Worm (Caenorhabditis elegans): ENCODE results near the gene sra-8.

sra-8 gene

DNA sequence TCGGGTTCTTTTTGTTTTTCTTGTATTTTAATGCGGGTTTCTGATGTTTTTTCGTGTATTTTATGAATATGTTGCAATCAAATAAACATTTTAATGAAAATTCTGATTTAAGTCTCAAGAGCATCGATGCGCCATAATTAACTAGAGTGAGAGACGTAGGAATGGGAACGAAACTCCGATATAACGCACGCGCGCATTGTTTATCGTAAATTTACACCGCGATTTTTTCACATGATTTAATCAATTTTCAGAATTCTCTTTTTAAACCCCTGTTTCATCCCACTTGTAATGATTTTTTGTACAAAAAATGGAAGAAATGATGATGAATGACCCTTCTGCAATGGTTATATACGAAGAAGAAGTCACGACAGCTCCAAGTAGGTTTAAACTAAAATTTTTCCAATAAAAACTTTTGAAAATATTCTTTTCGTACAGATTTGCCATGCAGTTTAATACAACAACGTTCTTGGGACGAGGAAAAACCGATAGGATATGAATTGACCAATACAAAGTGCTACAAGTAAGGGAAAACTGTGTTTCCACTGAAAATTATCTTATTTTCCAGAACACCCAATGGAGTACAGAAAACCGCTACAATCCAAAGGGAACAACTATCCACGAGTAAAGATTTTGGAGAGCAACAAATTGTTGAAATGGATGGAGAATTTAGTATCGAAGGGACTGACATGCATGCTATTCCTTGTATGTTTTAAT, 20.1 kb downstream of the sra-8 start, which contains the start of gene zfp-2:
Gene zfp-2, plus strand, starts transcription at position 214 of the 714 bp plus-strand sequence.
- no peak for TF ChIP-seq ztf-11 (tag; optimal IDR thresholded peaks at IDR 0.05)
- TF ChIP-seq M03D4.4 (tag; optimal IDR thresholded peaks at IDR 0.05): no peak
- no peak for TF ChIP-seq ceh-83 (GFP tag; optimal IDR thresholded peaks at IDR 0.05)
- no peak for TF ChIP-seq tbx-8 (GFP tag; optimal IDR thresholded peaks at IDR 0.05)
- no peak for TF ChIP-seq nhr-12 (tag; optimal IDR thresholded peaks at IDR 0.05)
- TF ChIP-seq lsy-2 (tag; optimal IDR thresholded peaks at IDR 0.05): peak; percentile 8
- TF ChIP-seq pha-4 (tag; optimal IDR thresholded peaks at IDR 0.05): no peak
- TF ChIP-seq mab-5 (tag; optimal IDR thresholded peaks at IDR 0.05): no peak
- TF ChIP-seq ces-1 (GFP tag; optimal IDR thresholded peaks at IDR 0.05): peak; percentile 82

DNA sequence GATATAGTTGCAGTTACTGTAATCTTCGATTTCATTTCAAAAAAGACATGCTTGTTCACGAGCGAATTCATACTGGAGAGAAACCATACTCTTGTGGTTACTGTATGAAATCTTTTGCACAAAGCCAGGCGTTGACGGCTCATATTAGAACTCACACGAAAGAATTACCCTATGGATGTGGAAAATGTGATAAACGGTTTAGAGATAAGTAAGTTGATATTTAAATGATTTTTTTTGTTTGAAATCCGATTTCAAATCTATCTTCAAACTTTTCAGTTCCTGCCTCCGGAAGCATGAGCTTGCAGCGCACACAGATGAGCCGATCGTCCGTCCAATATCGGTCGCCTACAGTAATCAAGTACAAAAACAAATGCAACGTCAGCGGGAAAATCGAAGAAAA, 21.4 kb downstream of the sra-8 start:
- no peak for TF ChIP-seq unc-39 (tag; optimal IDR thresholded peaks at IDR 0.05)

DNA sequence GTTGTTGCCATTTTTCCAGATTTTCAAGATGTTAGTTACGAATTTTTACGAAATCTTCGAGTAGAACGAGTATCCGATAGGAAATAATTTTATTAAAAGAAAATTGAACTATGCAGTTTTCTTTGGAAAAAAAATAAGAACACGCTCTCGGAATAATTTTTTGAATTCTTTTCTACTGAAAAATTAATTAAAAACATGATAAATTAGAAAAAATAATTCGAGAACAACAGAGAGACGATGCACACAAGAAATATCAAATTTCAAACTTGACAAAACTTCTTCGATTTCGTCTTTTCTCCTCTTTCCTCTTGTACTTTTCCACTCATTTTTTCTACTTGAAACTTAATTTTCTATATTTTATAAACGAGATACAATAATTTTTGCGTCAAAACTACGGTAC, 22.4 kb downstream of the sra-8 start, which contains the start of gene F35H8.4:
Gene F35H8.4, minus strand, starts transcription at position 101 of the 400 bp plus-strand sequence.
- no peak for TF ChIP-seq hlh-1 (tag; optimal IDR thresholded peaks at IDR 0.05)
- TF ChIP-seq snpc-4 (tag; optimal IDR thresholded peaks at IDR 0.05): no peak
- no peak for TF ChIP-seq tbx-8 (GFP tag; optimal IDR thresholded peaks at IDR 0.05)
- TF ChIP-seq flh-1 (GFP tag; optimal IDR thresholded peaks at IDR 0.05): no peak
- TF ChIP-seq M03D4.4 (tag; optimal IDR thresholded peaks at IDR 0.05): no peak
- no peak for TF ChIP-seq mep-1 (tag; optimal IDR thresholded peaks at IDR 0.05)
- TF ChIP-seq unc-62 (GFP tag; optimal IDR thresholded peaks at IDR 0.05): no peak
- TF ChIP-seq ceh-43 (GFP tag; optimal IDR thresholded peaks at IDR 0.05): no peak
- no peak for TF ChIP-seq lin-32 (GFP tag; optimal IDR thresholded peaks at IDR 0.05)
- TF ChIP-seq cnd-1 (tag; optimal IDR thresholded peaks at IDR 0.05): no peak
- no peak for TF ChIP-seq mab-5 (tag; optimal IDR thresholded peaks at IDR 0.05)
- no peak for TF ChIP-seq sptf-1 (tag; optimal IDR thresholded peaks at IDR 0.05)
- no peak for TF ChIP-seq unc-120 (tag; optimal IDR thresholded peaks at IDR 0.05; ENCODE audit: poor library complexity, severe bottlenecking)
- no peak for TF ChIP-seq blmp-1 (tag; optimal IDR thresholded peaks at IDR 0.05)

DNA sequence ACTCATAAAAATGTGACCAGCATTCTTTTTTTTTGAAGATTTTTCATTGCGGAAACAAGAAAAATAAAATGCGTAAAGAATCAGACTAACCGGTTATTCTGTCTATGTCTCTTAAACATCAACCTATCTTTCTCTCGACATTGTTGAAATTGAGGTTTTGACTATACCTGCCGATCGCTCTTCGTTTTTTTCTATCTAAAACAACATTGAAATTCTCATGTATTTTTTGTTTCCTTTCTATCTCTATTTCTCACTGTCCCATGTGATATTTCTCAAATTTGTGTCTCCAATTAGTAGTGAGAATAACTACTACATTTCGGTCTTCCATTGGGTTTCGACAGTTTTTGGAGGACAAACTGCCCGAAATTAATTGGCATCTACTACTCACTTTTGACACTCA, 23.4 kb downstream of the sra-8 start:
- TF ChIP-seq sptf-1 (tag; optimal IDR thresholded peaks at IDR 0.05): no peak

DNA sequence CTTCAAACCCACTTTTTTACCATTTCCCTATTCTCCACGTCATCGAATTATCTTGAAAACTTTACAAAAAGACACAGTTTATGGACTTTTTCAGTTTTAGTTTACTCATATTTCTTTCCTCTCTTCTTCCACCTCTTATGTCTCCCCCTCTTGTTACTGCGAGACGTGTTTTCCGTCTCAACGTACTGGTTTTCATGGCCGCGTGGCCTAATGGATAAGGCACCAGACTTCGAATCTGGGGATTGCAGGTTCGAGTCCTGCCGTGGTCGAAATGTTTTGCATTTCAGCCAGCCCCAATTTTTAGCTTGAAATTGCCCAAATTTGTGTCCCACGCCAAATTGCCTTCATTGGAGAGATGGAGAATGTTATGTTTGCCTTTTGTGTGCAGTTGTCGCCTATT, 28.5 kb downstream of the sra-8 start:
- peak; percentile 93 for TF ChIP-seq cnd-1 (tag; optimal IDR thresholded peaks at IDR 0.05)
- no peak for TF ChIP-seq snpc-4 (tag; optimal IDR thresholded peaks at IDR 0.05)
- peak; percentile 86 for TF ChIP-seq lin-32 (GFP tag; optimal IDR thresholded peaks at IDR 0.05)
- peak; percentile 90 for TF ChIP-seq sem-2 (GFP tag; optimal IDR thresholded peaks at IDR 0.05)
- TF ChIP-seq ztf-11 (tag; optimal IDR thresholded peaks at IDR 0.05): peak; percentile 22
- peak; percentile 90 for TF ChIP-seq ceh-43 (GFP tag; optimal IDR thresholded peaks at IDR 0.05)
- no peak for TF ChIP-seq elt-1 (tag; optimal IDR thresholded peaks at IDR 0.05; ENCODE audit: borderline replicate concordance, insufficient read depth)
- no peak for TF ChIP-seq mab-5 (tag; optimal IDR thresholded peaks at IDR 0.05)
- TF ChIP-seq mls-2 (tag; optimal IDR thresholded peaks at IDR 0.05): peak; percentile 95
- TF ChIP-seq mep-1 (tag; optimal IDR thresholded peaks at IDR 0.05): peak; percentile 6
- peak; percentile 84 for TF ChIP-seq unc-120 (tag; optimal IDR thresholded peaks at IDR 0.05; ENCODE audit: poor library complexity, severe bottlenecking)
- TF ChIP-seq unc-62 (GFP tag; optimal IDR thresholded peaks at IDR 0.05): peak; percentile 17
- no peak for TF ChIP-seq zip-8 (tag; optimal IDR thresholded peaks at IDR 0.05)
- TF ChIP-seq flh-1 (GFP tag; optimal IDR thresholded peaks at IDR 0.05): peak; percentile 79
- peak; percentile 57 for TF ChIP-seq unc-39 (tag; optimal IDR thresholded peaks at IDR 0.05)
- peak; percentile 95 for TF ChIP-seq sptf-1 (tag; optimal IDR thresholded peaks at IDR 0.05)
- TF ChIP-seq lsy-2 (tag; optimal IDR thresholded peaks at IDR 0.05): no peak
- TF ChIP-seq hlh-1 (tag; optimal IDR thresholded peaks at IDR 0.05): peak; percentile 23
- peak; percentile 92 for TF ChIP-seq drap-1 (GFP tag; optimal IDR thresholded peaks at IDR 0.05)
- no peak for TF ChIP-seq lin-13 (tag; optimal IDR thresholded peaks at IDR 0.05)
- TF ChIP-seq ham-2 (GFP tag; optimal IDR thresholded peaks at IDR 0.05): peak; percentile 75
- no peak for TF ChIP-seq nhr-76 (tag; optimal IDR thresholded peaks at IDR 0.05)
- TF ChIP-seq bed-3 (GFP tag; optimal IDR thresholded peaks at IDR 0.05): peak; percentile 85
- TF ChIP-seq tbx-8 (GFP tag; optimal IDR thresholded peaks at IDR 0.05): peak; percentile 85
- TF ChIP-seq M03D4.4 (tag; optimal IDR thresholded peaks at IDR 0.05): peak; percentile 94
- peak; percentile 91 for TF ChIP-seq ceh-83 (GFP tag; optimal IDR thresholded peaks at IDR 0.05)
- TF ChIP-seq ces-1 (GFP tag; optimal IDR thresholded peaks at IDR 0.05): peak; percentile 21
